Worm (Caenorhabditis elegans): Measurements from ENCODE around the gene pqn-79.
"Not testable (repeated sequence)": the region's sequence is repeated elsewhere in the genome, so short reads cannot be mapped to it uniquely, and the experiment has no call there.

Gene pqn-79

ce11 chrIV:15616971-15617370 lies 21.6 kb downstream of the pqn-79 start, which contains the start of gene Y105C5A.8:
TSS of gene Y105C5A.8 (minus strand) at chrIV:15617071.
- TF ChIP-seq ztf-16 (tag; optimal IDR thresholded peaks at IDR 0.05) (no peak), ahr-1 (tag; optimal IDR thresholded peaks at IDR 0.05) (no peak), lin-11 (tag; optimal IDR thresholded peaks at IDR 0.05) (no peak), T23F11.4 (GFP tag; optimal IDR thresholded peaks at IDR 0.05) (no peak)

ce11 chrIV:15617667-15618066 lies 22.3 kb downstream of the pqn-79 start:
- TF ChIP-seq hlh-6 (tag; optimal IDR thresholded peaks at IDR 0.05) (no peak), T23F11.4 (GFP tag; optimal IDR thresholded peaks at IDR 0.05) (no peak), ceh-2 (tag; optimal IDR thresholded peaks at IDR 0.05) (no peak), sox-4 (tag; optimal IDR thresholded peaks at IDR 0.05) (no peak), ceh-31 (tag; optimal IDR thresholded peaks at IDR 0.05) (no peak), ceh-34 (tag; optimal IDR thresholded peaks at IDR 0.05) (no peak), ahr-1 (tag; optimal IDR thresholded peaks at IDR 0.05) (no peak), zip-5 (tag; optimal IDR thresholded peaks at IDR 0.05) (no peak), nfya-1 (tag; optimal IDR thresholded peaks at IDR 0.05) (no peak), ama-1 (optimal IDR thresholded peaks at IDR 0.05) (no peak), pros-1 (tag; optimal IDR thresholded peaks at IDR 0.05) (no peak)

ce11 chrIV:15631217-15631616 lies 35.8 kb downstream of the pqn-79 start, which contains the start of gene Y105C5A.9:
TSS of gene Y105C5A.9 (plus strand) at chrIV:15631517.
- TF ChIP-seq ceh-14 (tag; optimal IDR thresholded peaks at IDR 0.05): no peak
- no peak for TF ChIP-seq eyg-1 (tag; optimal IDR thresholded peaks at IDR 0.05)
- no peak for TF ChIP-seq pat-9 (tag; optimal IDR thresholded peaks at IDR 0.05)
- no peak for TF ChIP-seq sox-2 (GFP tag; IDR thresholded peaks at IDR 0.05)
- no peak for TF ChIP-seq nhr-232 (tag; optimal IDR thresholded peaks at IDR 0.05)
- TF ChIP-seq hlh-8 (tag; optimal IDR thresholded peaks at IDR 0.05): no peak
- TF ChIP-seq fkh-6 (tag; optimal IDR thresholded peaks at IDR 0.05): no peak
- no peak for TF ChIP-seq unc-86 (tag; optimal IDR thresholded peaks at IDR 0.05)
- TF ChIP-seq ets-4 (tag; optimal IDR thresholded peaks at IDR 0.05): no peak
- TF ChIP-seq ahr-1 (tag; optimal IDR thresholded peaks at IDR 0.05): no peak
- no peak for TF ChIP-seq gmeb-2 (tag; optimal IDR thresholded peaks at IDR 0.05)
- no peak for TF ChIP-seq ceh-22 (tag; optimal IDR thresholded peaks at IDR 0.05)
- TF ChIP-seq ceh-19 (GFP tag; optimal IDR thresholded peaks at IDR 0.05): no peak
- TF ChIP-seq tbx-2 (tag; optimal IDR thresholded peaks at IDR 0.05): no peak

ce11 chrIV:15634240-15634789 lies 38.9 kb downstream of the pqn-79 start, which contains the start of gene Y105C5A.1274:
TSS of gene Y105C5A.1274 (plus strand) at chrIV:15634739.
- TF ChIP-seq nfya-1 (tag; optimal IDR thresholded peaks at IDR 0.05): peak; percentile 9

ce11 chrIV:15635462-15635861 lies 40.1 kb downstream of the pqn-79 start, which contains the start of gene Y105C5A.10:
TSS of gene Y105C5A.10 (plus strand) at chrIV:15635762.
- TF ChIP-seq pat-9, pha-2, nfya-1 (tag; optimal IDR thresholded peaks at IDR 0.05): not testable (repeated sequence)

ce11 chrIV:15639223-15639622 lies 43.9 kb downstream of the pqn-79 start:
- no peak for TF ChIP-seq ceh-9 (tag; optimal IDR thresholded peaks at IDR 0.05)
- no peak for TF ChIP-seq pat-9 (tag; optimal IDR thresholded peaks at IDR 0.05)
- no peak for TF ChIP-seq fax-1 (tag; optimal IDR thresholded peaks at IDR 0.05)
- no peak for TF ChIP-seq sox-4 (tag; optimal IDR thresholded peaks at IDR 0.05)
- no peak for TF ChIP-seq dmd-4 (tag; optimal IDR thresholded peaks at IDR 0.05; ENCODE audit: borderline replicate concordance)
- TF ChIP-seq ztf-16 (tag; optimal IDR thresholded peaks at IDR 0.05): no peak
- TF ChIP-seq che-1 (tag; optimal IDR thresholded peaks at IDR 0.05): no peak

Measured in whole organism, late embryonic.